Worm (Caenorhabditis elegans) whole organism, L3 larva: Measurements from ENCODE around the gene T20D4.19.

Source experiments
- ama-1 ChIP-seq: fragments of 150-350 bp; optimal IDR thresholded peaks from 2 replicates; lab custom pipeline; 2018
- pha-4 ChIP-seq: fragments of 150-350 bp; optimal IDR thresholded peaks from 2 replicates; lab custom pipeline; 2014; ENCODE audit warnings: missing biosample characterization, missing genetic modification reagents, missing genetic modification characterization
- pqm-1 ChIP-seq: fragments of 150-350 bp; optimal IDR thresholded peaks from 2 replicates; lab custom pipeline; 2017; ENCODE audit warnings: missing biosample characterization, missing genetic modification characterization, inconsistent platforms
- unc-39 ChIP-seq: sonication (generic microtip); optimal IDR thresholded peaks from 4 replicates; lab custom pipeline; 2017; ENCODE audit warnings: missing biosample characterization, missing genetic modification characterization
- ztf-4 ChIP-seq: fragments of 150-350 bp; optimal IDR thresholded peaks from 2 replicates; lab custom pipeline; 2014; ENCODE audit warnings: missing biosample characterization, missing genetic modification characterization

ce11 chrV:3454620-3455019 lies 23.2 kb upstream of the T20D4.19 start:
- TF ChIP-seq ama-1 = no peak
- no peak for TF ChIP-seq ztf-4 (tag; lab: Kevin White, UChicago)
- no peak for TF ChIP-seq unc-39 (tag; lab: Kevin White, UChicago)
- TF ChIP-seq pha-4 (tag; lab: Kevin White, UChicago) = no peak
- TF ChIP-seq pqm-1 (tag; lab: Kevin White, UChicago) = no peak
